Fruit fly (Drosophila melanogaster) whole organism, adult: ENCODE data around the gene Ir75d.

Experiments
- CG11617 ChIP-seq: fragments of 200-800 bp; sonication (Bioruptor generic); optimal IDR thresholded peaks from 2 replicates; lab custom pipeline; 2017; ENCODE audit warnings: mild to moderate bottlenecking, missing biosample characterization, missing genetic modification reagents, missing genetic modification characterization
- CG12768 ChIP-seq: fragments of 200-800 bp; sonication (Bioruptor generic); optimal IDR thresholded peaks from 2 replicates; lab custom pipeline; 2017; ENCODE audit warnings: missing biosample characterization, missing genetic modification characterization, mild to moderate bottlenecking, moderate library complexity, missing genetic modification reagents
- CG14711 ChIP-seq: fragments of 200-800 bp; sonication (Bioruptor generic); optimal IDR thresholded peaks from 2 replicates; lab custom pipeline; 2018; ENCODE audit warnings: missing biosample characterization, mild to moderate bottlenecking, missing genetic modification characterization, moderate library complexity
- CG1620 ChIP-seq: fragments of 200-800 bp; sonication (Bioruptor generic); optimal IDR thresholded peaks from 2 replicates; lab custom pipeline; 2016; ENCODE audit warnings: missing biosample characterization, missing genetic modification characterization
- CG33017 ChIP-seq: fragments of 200-800 bp; sonication (Bioruptor generic); optimal IDR thresholded peaks from 2 replicates; lab custom pipeline; 2018; ENCODE audit warnings: missing biosample characterization, mild to moderate bottlenecking, missing genetic modification characterization, moderate library complexity
- CG5204 ChIP-seq: fragments of 200-800 bp; sonication (Bioruptor generic); optimal IDR thresholded peaks from 2 replicates; lab custom pipeline; 2016; ENCODE audit warnings: missing biosample characterization, missing genetic modification characterization
- CG7045 ChIP-seq: fragments of 200-800 bp; sonication (Bioruptor generic); optimal IDR thresholded peaks from 2 replicates; lab custom pipeline; 2017; ENCODE audit warnings: missing biosample characterization, mild to moderate bottlenecking, missing genetic modification characterization
- CG7101 ChIP-seq: fragments of 200-800 bp; sonication (Bioruptor generic); optimal IDR thresholded peaks from 2 replicates; lab custom pipeline; 2018; ENCODE audit warnings: missing biosample characterization, mild to moderate bottlenecking, missing genetic modification characterization, moderate library complexity
- Clk ChIP-seq: fragments of 200-800 bp; sonication (Bioruptor generic); optimal IDR thresholded peaks from 2 replicates; lab custom pipeline; 2017; ENCODE audit warnings: missing biosample characterization, missing genetic modification characterization
- Crg-1 ChIP-seq: fragments of 200-800 bp; sonication (Bioruptor generic); optimal IDR thresholded peaks from 2 replicates; lab custom pipeline; 2016; ENCODE audit warnings: missing biosample characterization, missing genetic modification characterization
- Hr96 ChIP-seq: fragments of 200-800 bp; sonication (Bioruptor generic); optimal IDR thresholded peaks from 2 replicates; lab custom pipeline; 2016; ENCODE audit warnings: missing biosample characterization, missing genetic modification characterization
- Mnt ChIP-seq: fragments of 200-800 bp; sonication (Bioruptor generic); optimal IDR thresholded peaks from 2 replicates; lab custom pipeline; 2016; ENCODE audit warnings: missing biosample characterization, mild to moderate bottlenecking, missing genetic modification characterization
- bab1 ChIP-seq: fragments of 200-800 bp; sonication (Bioruptor generic); optimal IDR thresholded peaks from 3 replicates; lab custom pipeline; 2019; ENCODE audit warnings: missing biosample characterization, mild to moderate bottlenecking, missing genetic modification characterization, moderate library complexity
- cic ChIP-seq: fragments of 200-800 bp; sonication (Bioruptor generic); optimal IDR thresholded peaks from 2 replicates; lab custom pipeline; 2017; ENCODE audit warnings: missing biosample characterization, mild to moderate bottlenecking, missing genetic modification characterization, moderate library complexity
- cnc ChIP-seq, 2 experiments: fragments of >200 bp; optimal IDR thresholded peaks; 2 replicates each; lab custom pipeline; 2017
- kay ChIP-seq: fragments of 200-800 bp; sonication (Bioruptor generic); peaks from one replicate; lab custom pipeline; 2016; ENCODE audit warnings: missing biosample characterization, missing genetic modification characterization, borderline replicate concordance
- ovo ChIP-seq: fragments of 200-800 bp; sonication (Bioruptor generic); optimal IDR thresholded peaks from 2 replicates; lab custom pipeline; 2016; ENCODE audit warnings: missing biosample characterization, missing genetic modification characterization
- pad ChIP-seq: fragments of 200-800 bp; sonication (Bioruptor generic); optimal IDR thresholded peaks from 3 replicates; lab custom pipeline; 2017; ENCODE audit warnings: missing biosample characterization, missing genetic modification characterization, mild to moderate bottlenecking, moderate library complexity, missing genetic modification reagents
- tj ChIP-seq: fragments of 200-800 bp; sonication (Bioruptor generic); optimal IDR thresholded peaks from 3 replicates; lab custom pipeline; 2017; ENCODE audit warnings: missing biosample characterization, mild to moderate bottlenecking, missing genetic modification characterization, moderate library complexity
- toe ChIP-seq: fragments of 200-800 bp; sonication (Bioruptor generic); optimal IDR thresholded peaks from 2 replicates; lab custom pipeline; 2016; ENCODE audit warnings: missing biosample characterization, missing genetic modification characterization

Ir75d gene

DNA sequence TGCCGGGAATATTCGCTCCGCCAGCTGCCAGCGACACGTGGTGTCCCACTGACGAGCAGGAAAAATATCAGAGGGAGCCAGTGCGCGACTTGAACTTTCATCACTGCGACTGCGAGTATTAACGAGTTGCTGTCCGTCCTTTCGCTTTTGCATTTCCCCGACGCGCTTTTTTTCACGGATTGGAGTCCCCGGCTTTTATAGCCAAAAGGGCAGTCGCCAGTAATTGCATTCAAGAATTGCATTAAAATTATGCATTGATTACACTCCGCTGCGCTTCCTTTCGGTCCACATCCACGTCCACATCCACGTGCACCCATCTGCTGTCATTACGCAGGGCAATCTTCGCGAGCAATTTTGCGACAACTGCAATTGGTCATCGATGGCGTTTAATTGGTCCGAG lies at the start of gene Ir75d:
TSS of gene Ir75d (minus strand) at position 101 of the 400 bp plus-strand sequence.
- TF ChIP-seq CG11617 (GFP tag; lab: Kevin White, UChicago) (no peak), Mnt (GFP tag; lab: Kevin White, UChicago) (no peak), tj (GFP tag; lab: Kevin White, UChicago) (no peak), CG33017 (tag; lab: Kevin White, UChicago) (no peak), CG5204 (GFP tag; lab: Kevin White, UChicago) (no peak)

DNA sequence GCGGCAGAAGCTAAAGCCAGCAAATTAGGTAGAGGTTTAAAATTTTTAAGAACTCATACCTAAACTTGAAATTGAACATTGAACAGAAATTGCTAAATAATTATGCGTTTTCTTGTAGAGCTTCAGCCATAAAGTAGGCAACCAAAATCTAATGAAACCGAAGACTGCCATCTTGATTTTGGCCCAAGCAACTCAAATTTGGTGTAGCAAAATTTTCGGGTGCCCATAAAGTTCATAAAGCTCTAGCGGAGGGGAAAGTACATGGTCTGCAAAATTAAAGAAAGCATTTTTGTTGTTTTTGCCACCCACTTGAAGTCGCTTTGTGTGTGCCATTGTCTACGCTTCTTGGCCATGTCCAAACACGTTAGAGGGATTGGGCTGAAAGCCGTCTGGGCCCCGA lies 46.0 kb upstream of the Ir75d start:
- peak; percentile 97 for TF ChIP-seq pad (GFP tag; lab: Kevin White, UChicago)
- no peak for TF ChIP-seq kay

DNA sequence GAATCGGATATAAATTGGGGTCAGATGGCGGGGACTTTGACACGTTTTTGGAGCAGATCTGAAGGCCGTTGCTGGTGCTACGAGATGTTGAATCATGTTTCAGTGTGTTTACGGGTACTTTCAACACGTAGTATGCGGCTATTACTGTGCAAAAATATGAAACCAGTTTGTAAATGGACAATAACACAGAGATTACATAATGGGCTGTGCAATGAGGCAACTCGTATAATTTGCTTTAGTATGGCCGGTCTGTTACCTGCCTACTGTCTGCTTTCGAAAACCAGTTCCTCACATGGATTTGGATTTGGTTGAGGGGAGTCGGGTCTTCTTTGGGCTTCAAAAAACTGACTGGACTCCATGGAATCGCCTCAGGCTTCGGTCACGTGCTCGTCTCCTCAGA lies 41.4 kb upstream of the Ir75d start:
- TF ChIP-seq pad (GFP tag; lab: Kevin White, UChicago) (no peak), CG33017 (tag; lab: Kevin White, UChicago) (no peak), CG1620 (no peak)

DNA sequence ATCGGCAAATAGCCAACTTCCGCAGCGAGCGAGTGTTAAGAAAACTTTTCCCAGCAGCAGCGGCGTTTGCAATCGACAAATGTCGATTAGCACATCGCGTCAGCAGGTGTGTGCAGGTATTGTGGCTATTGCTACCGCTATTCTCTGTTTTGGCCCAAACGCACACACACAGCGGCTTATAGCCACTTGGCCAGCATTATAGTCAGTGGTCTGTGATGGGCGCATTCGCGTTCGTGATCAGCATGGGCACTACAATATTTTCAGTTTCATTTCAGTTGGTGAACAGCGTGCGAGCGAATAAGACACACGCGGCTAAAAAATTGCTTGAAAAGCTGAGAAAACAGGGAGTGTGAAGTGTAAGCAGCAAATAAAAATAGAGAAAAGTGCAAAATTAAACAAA lies 39.4 kb upstream of the Ir75d start, which contains the start of gene CG6836:
TSS of gene CG6836 (plus strand) at position 271 of the 400 bp plus-strand sequence.
- TF ChIP-seq tj (GFP tag; lab: Kevin White, UChicago) (peak; percentile 22), Clk (GFP tag; lab: Kevin White, UChicago) (no peak), pad (GFP tag; lab: Kevin White, UChicago) (no peak), cnc (optimal IDR thresholded peaks at IDR 0.05; lab: Kevin White, UChicago) (no peak), Crg-1 (no peak), ovo (GFP tag; lab: Kevin White, UChicago) (peak; percentile 54), CG33017 (tag; lab: Kevin White, UChicago) (no peak), bab1 (GFP tag; lab: Kevin White, UChicago) (peak; percentile 33), cic (peak; percentile 9), CG5204 (GFP tag; lab: Kevin White, UChicago) (no peak), CG1620 (no peak), CG12768 (GFP tag; lab: Kevin White, UChicago) (no peak)

DNA sequence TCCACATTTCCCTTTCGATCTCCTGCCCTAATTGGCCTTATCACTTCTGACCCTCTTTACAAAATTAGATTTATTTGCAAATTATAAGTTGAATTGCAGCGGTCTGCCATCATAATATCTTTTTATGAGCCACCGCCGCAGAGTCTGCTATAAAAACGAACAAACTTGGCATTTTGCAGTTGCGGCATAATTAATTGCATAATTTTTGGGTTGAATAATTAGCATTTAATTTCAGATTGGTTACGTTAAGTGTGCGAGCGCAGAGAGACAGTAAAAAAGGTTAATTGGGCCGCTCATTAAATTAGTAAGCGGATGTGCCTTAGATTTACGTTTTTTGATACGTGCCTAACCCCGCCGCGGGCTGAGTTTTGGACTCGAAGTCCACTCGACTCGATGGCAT lies 38.2 kb upstream of the Ir75d start:
- TF ChIP-seq bab1 (GFP tag; lab: Kevin White, UChicago) (peak; percentile 29), CG12768 (GFP tag; lab: Kevin White, UChicago) (peak; percentile 3), Crg-1 (no peak)

DNA sequence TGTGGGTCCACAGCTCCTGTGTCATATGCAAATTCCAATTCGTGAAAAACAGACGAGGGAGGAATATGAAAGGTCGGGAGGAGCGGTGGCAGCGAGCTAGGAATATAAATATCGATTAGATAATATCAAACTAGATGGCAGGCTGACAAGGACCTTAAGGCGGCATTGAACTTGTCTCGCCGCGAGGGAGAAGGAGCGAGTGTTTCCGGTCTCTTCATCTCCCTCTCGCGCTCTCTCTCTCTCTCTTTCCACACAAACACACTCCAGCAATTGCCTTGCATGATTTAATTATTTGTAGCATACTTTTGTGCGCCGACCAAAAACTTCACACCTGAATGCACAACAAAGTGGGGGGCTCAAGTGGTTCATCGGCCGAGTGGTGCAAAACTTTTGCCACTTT lies 36.0 kb upstream of the Ir75d start:
- TF ChIP-seq Clk (GFP tag; lab: Kevin White, UChicago) (no peak), kay (no peak), Crg-1 (no peak), bab1 (GFP tag; lab: Kevin White, UChicago) (no peak), Hr96 (no peak), CG33017 (tag; lab: Kevin White, UChicago) (no peak), CG7045 (GFP tag; lab: Kevin White, UChicago) (no peak), pad (GFP tag; lab: Kevin White, UChicago) (no peak), Mnt (GFP tag; lab: Kevin White, UChicago) (no peak), ovo (GFP tag; lab: Kevin White, UChicago) (no peak), CG1620 (no peak), cnc (optimal IDR thresholded peaks at IDR 0.05; lab: Kevin White, UChicago) (no peak), cic (no peak), CG7101 (tag; lab: Kevin White, UChicago) (no peak), CG14711 (no peak), CG12768 (GFP tag; lab: Kevin White, UChicago) (no peak), toe (no peak), CG5204 (GFP tag; lab: Kevin White, UChicago) (no peak), tj (GFP tag; lab: Kevin White, UChicago) (no peak)

DNA sequence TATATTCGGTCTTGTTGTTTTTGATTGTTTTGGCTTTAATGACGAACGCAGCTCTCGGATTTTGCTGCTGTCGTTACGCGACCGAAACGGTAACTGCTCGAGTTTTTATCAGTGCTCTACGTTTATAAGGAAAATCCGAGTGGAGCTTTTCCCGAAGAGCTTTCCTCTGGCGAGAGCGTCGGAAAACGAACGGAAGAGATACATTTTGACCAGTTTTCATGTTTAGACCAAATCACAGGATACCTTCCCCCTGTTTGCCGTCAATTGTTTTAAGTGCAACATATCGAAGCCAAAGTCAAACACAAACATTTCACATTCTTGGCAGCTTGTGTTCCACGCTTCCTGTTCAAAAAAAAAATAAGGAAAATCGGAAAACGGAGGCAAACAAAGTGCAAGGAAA lies 35.0 kb upstream of the Ir75d start, which contains the start of gene CG32204:
TSS of gene CG32204 (minus strand) at position 101 of the 400 bp plus-strand sequence.
- TF ChIP-seq tj (GFP tag; lab: Kevin White, UChicago) (no peak), Hr96 (no peak), pad (GFP tag; lab: Kevin White, UChicago) (no peak), CG7045 (GFP tag; lab: Kevin White, UChicago) (no peak), cic (no peak), bab1 (GFP tag; lab: Kevin White, UChicago) (no peak), Crg-1 (no peak), CG12768 (GFP tag; lab: Kevin White, UChicago) (no peak), Mnt (GFP tag; lab: Kevin White, UChicago) (no peak), CG5204 (GFP tag; lab: Kevin White, UChicago) (no peak), ovo (GFP tag; lab: Kevin White, UChicago) (no peak), kay (no peak), CG11617 (GFP tag; lab: Kevin White, UChicago) (no peak), CG7101 (tag; lab: Kevin White, UChicago) (no peak), Clk (GFP tag; lab: Kevin White, UChicago) (no peak), CG1620 (no peak), toe (no peak), cnc (optimal IDR thresholded peaks at IDR 0.05; lab: Kevin White, UChicago) (no peak), CG33017 (tag; lab: Kevin White, UChicago) (no peak), CG14711 (no peak)
